Fruit fly (Drosophila melanogaster) whole organism, embryonic: Measurements from ENCODE around the gene Nelf-E.

Source experiments
- Bteb2 ChIP-seq: fragments of 200-800 bp; sonication (Bioruptor generic); optimal IDR thresholded peaks from 2 replicates; lab custom pipeline; 2016; ENCODE audit warnings: missing biosample characterization, missing genetic modification characterization
- CG10431 ChIP-seq: fragments of 200-800 bp; sonication (Bioruptor generic); optimal IDR thresholded peaks from 3 replicates; lab custom pipeline; 2018; ENCODE audit warnings: missing biosample characterization, mild to moderate bottlenecking, missing genetic modification characterization
- CG10979 ChIP-seq: fragments of 200-800 bp; sonication (Bioruptor generic); optimal IDR thresholded peaks from 2 replicates; lab custom pipeline; 2018; ENCODE audit warnings: missing biosample characterization, mild to moderate bottlenecking, missing genetic modification characterization, moderate library complexity
- CG11093 ChIP-seq: fragments of 200-800 bp; sonication (Bioruptor generic); IDR thresholded peaks from 3 replicates; pipeline ENCODE4 v1.3.6; 2022; ENCODE audit warnings: missing biosample characterization, missing genetic modification characterization
- CG11247 ChIP-seq: fragments of 200-800 bp; sonication (Bioruptor generic); IDR thresholded peaks from 2 replicates; pipeline ENCODE4 v1.3.6; 2022; ENCODE audit warnings: missing biosample characterization, missing genetic modification characterization
- CG13287 ChIP-seq: fragments of 200-800 bp; sonication (Bioruptor generic); IDR thresholded peaks from 2 replicates; pipeline ENCODE4 v1.3.6; 2022; ENCODE audit warnings: missing biosample characterization, missing genetic modification characterization; ENCODE audit not compliant: partially characterized antibody
- CG13296 ChIP-seq: fragments of 200-800 bp; sonication (Bioruptor generic); optimal IDR thresholded peaks from 3 replicates; lab custom pipeline; 2018; ENCODE audit warnings: missing biosample characterization, mild to moderate bottlenecking, missing genetic modification characterization
- CG13424 ChIP-seq: fragments of 200-800 bp; sonication (Bioruptor generic); optimal IDR thresholded peaks from 2 replicates; lab custom pipeline; 2019; ENCODE audit warnings: missing biosample characterization, mild to moderate bottlenecking, missing genetic modification characterization, moderate library complexity
- CG15073 ChIP-seq: fragments of 200-800 bp; sonication (Bioruptor generic); optimal IDR thresholded peaks from 2 replicates; lab custom pipeline; 2016; ENCODE audit warnings: missing biosample characterization, missing genetic modification characterization
- CG15601 ChIP-seq: fragments of 200-800 bp; sonication (Bioruptor generic); optimal IDR thresholded peaks from 3 replicates; lab custom pipeline; 2019; ENCODE audit warnings: missing biosample characterization, mild to moderate bottlenecking, missing genetic modification characterization, moderate library complexity
- CG1832 ChIP-seq: fragments of 200-800 bp; sonication (Bioruptor generic); optimal IDR thresholded peaks from 2 replicates; lab custom pipeline; 2017; ENCODE audit warnings: missing biosample characterization, mild to moderate bottlenecking, missing genetic modification characterization, inconsistent platforms
- CG18599 ChIP-seq: fragments of 200-800 bp; sonication (Bioruptor generic); optimal IDR thresholded peaks from 3 replicates; lab custom pipeline; 2017; ENCODE audit warnings: missing biosample characterization, missing genetic modification characterization, mild to moderate bottlenecking, moderate library complexity, missing genetic modification reagents
- CG3065 ChIP-seq: fragments of 200-800 bp; sonication (Bioruptor generic); optimal IDR thresholded peaks from 2 replicates; lab custom pipeline; 2016; ENCODE audit warnings: missing biosample characterization, missing genetic modification characterization
- CG3281 ChIP-seq: fragments of 200-800 bp; sonication (Bioruptor generic); optimal IDR thresholded peaks from 3 replicates; lab custom pipeline; 2017; ENCODE audit warnings: missing biosample characterization, mild to moderate bottlenecking, missing genetic modification characterization
- CG34224 ChIP-seq: fragments of 200-800 bp; sonication (Bioruptor generic); IDR thresholded peaks from 3 replicates; pipeline ENCODE4 v1.3.6; 2022; ENCODE audit warnings: missing biosample characterization, missing genetic modification characterization; ENCODE audit not compliant: partially characterized antibody
- CG5953 ChIP-seq: fragments of 200-800 bp; sonication (Bioruptor generic); IDR thresholded peaks from 2 replicates; pipeline ENCODE4 v1.3.6; 2022; ENCODE audit warnings: missing biosample characterization, missing genetic modification characterization
- CG6175 ChIP-seq: fragments of 200-800 bp; sonication (Bioruptor generic); IDR thresholded peaks from 3 replicates; pipeline ENCODE4 v1.3.6; 2022; ENCODE audit warnings: missing biosample characterization, missing genetic modification characterization
- CG6765 ChIP-seq: fragments of 200-800 bp; sonication (Bioruptor generic); optimal IDR thresholded peaks from 3 replicates; lab custom pipeline; 2017; ENCODE audit warnings: missing biosample characterization, mild to moderate bottlenecking, missing genetic modification characterization
- CG7372 ChIP-seq: fragments of 200-800 bp; sonication (Bioruptor generic); IDR thresholded peaks from 2 replicates; pipeline ENCODE4 v1.3.6; 2022; ENCODE audit warnings: missing biosample characterization, missing genetic modification characterization
- CG9437 ChIP-seq: fragments of 200-800 bp; sonication (Bioruptor generic); optimal IDR thresholded peaks from 2 replicates; lab custom pipeline; 2018; ENCODE audit warnings: missing biosample characterization, mild to moderate bottlenecking, missing genetic modification characterization
- Chrac-16 ChIP-seq: fragments of 200-800 bp; sonication (Bioruptor generic); optimal IDR thresholded peaks from 3 replicates; lab custom pipeline; 2016; ENCODE audit warnings: missing biosample characterization, missing genetic modification characterization
- D19B ChIP-seq: fragments of 200-800 bp; sonication (Bioruptor generic); optimal IDR thresholded peaks from 2 replicates; lab custom pipeline; 2017; ENCODE audit warnings: missing biosample characterization, mild to moderate bottlenecking, missing genetic modification characterization
- Dbx ChIP-seq: fragments of 200-800 bp; sonication (Bioruptor generic); IDR thresholded peaks from 3 replicates; pipeline ENCODE4 v1.3.6; 2022; ENCODE audit warnings: missing biosample characterization, missing genetic modification characterization
- Deaf1 ChIP-seq: fragments of 200-800 bp; optimal IDR thresholded peaks from 3 replicates; lab custom pipeline; 2019; ENCODE audit warnings: missing biosample characterization, mild to moderate bottlenecking, missing genetic modification characterization, moderate library complexity
- H15 ChIP-seq: fragments of 200-800 bp; sonication (Bioruptor generic); IDR thresholded peaks from 3 replicates; pipeline ENCODE4 v1.3.6; 2022; ENCODE audit warnings: missing biosample characterization, missing genetic modification characterization
- Hmx ChIP-seq: fragments of 200-800 bp; sonication (Bioruptor generic); optimal IDR thresholded peaks from 2 replicates; lab custom pipeline; 2016; ENCODE audit warnings: missing biosample characterization, missing genetic modification characterization
- NFAT ChIP-seq: fragments of 200-800 bp; sonication (Bioruptor generic); IDR thresholded peaks from 2 replicates; pipeline ENCODE4 v1.3.6; 2022; ENCODE audit warnings: missing biosample characterization, missing genetic modification characterization
- Nf-YA ChIP-seq: fragments of 200-800 bp; sonication (Bioruptor generic); IDR thresholded peaks from 2 replicates; pipeline ENCODE4 v1.3.6; 2022; ENCODE audit warnings: missing biosample characterization, missing genetic modification characterization
- Oli ChIP-seq: fragments of 200-800 bp; sonication (Bioruptor generic); optimal IDR thresholded peaks from 2 replicates; lab custom pipeline; 2018; ENCODE audit warnings: missing biosample characterization, mild to moderate bottlenecking, missing genetic modification characterization, moderate library complexity
- Poxn ChIP-seq: fragments of 200-800 bp; sonication (Bioruptor generic); IDR thresholded peaks from 2 replicates; pipeline ENCODE4 v1.3.6; 2022; ENCODE audit warnings: missing biosample characterization, missing genetic modification characterization
- Sox100B ChIP-seq: fragments of 200-800 bp; sonication (Bioruptor generic); optimal IDR thresholded peaks from 3 replicates; lab custom pipeline; 2018; ENCODE audit warnings: missing biosample characterization, mild to moderate bottlenecking, missing genetic modification characterization
- Sry-β ChIP-seq: fragments of 200-800 bp; sonication (Bioruptor generic); optimal IDR thresholded peaks from 2 replicates; lab custom pipeline; 2018; ENCODE audit warnings: missing biosample characterization, mild to moderate bottlenecking, missing genetic modification characterization, moderate library complexity
- Usf ChIP-seq: fragments of 200-800 bp; sonication (Bioruptor generic); optimal IDR thresholded peaks from 2 replicates; lab custom pipeline; 2017; ENCODE audit warnings: missing genotype, missing biosample characterization, missing genetic modification characterization
- az2 ChIP-seq: fragments of 200-800 bp; sonication (Bioruptor generic); optimal IDR thresholded peaks from 3 replicates; lab custom pipeline; 2016; ENCODE audit warnings: missing biosample characterization, missing genetic modification characterization
- da ChIP-seq: fragments of 200-800 bp; sonication (Bioruptor generic); optimal IDR thresholded peaks from 2 replicates; lab custom pipeline; 2016; ENCODE audit warnings: missing biosample characterization, missing genetic modification characterization
- emc ChIP-seq: fragments of 200-800 bp; sonication (Bioruptor generic); optimal IDR thresholded peaks from 2 replicates; lab custom pipeline; 2016; ENCODE audit warnings: missing biosample characterization, missing genetic modification characterization
- ewg ChIP-seq: fragments of 200-800 bp; sonication (Bioruptor generic); optimal IDR thresholded peaks from 3 replicates; lab custom pipeline; 2017; ENCODE audit warnings: mild to moderate bottlenecking, missing biosample characterization, missing genetic modification reagents, missing genetic modification characterization
- eyg ChIP-seq: fragments of 200-800 bp; sonication (Bioruptor generic); optimal IDR thresholded peaks from 3 replicates; lab custom pipeline; 2016; ENCODE audit warnings: missing biosample characterization, missing genetic modification characterization
- inv ChIP-seq: fragments of 200-800 bp; sonication (Bioruptor generic); IDR thresholded peaks from 2 replicates; pipeline ENCODE4 v1.3.6; 2022; ENCODE audit warnings: missing biosample characterization, missing genetic modification characterization; ENCODE audit not compliant: partially characterized antibody
- kah ChIP-seq: fragments of 200-800 bp; sonication (Bioruptor generic); optimal IDR thresholded peaks from 2 replicates; lab custom pipeline; 2018; ENCODE audit warnings: missing biosample characterization, mild to moderate bottlenecking, missing genetic modification characterization
- lmd ChIP-seq: fragments of 200-800 bp; sonication (Bioruptor generic); IDR thresholded peaks from 2 replicates; pipeline ENCODE4 v1.3.6; 2022; ENCODE audit warnings: missing biosample characterization, missing genetic modification characterization
- lov ChIP-seq, 2 experiments: fragments of 200-800 bp in 1 of 2; fragments of >200 bp in 1 of 2; sonication (Bioruptor generic) in 1 of 2; IDR thresholded peaks in 1 of 2; optimal IDR thresholded peaks in 1 of 2; 2 replicates in 1 of 2; 3 replicates in 1 of 2; pipeline versions ENCODE4 v1.3.6 to Lab custom; 2017 to 2022; ENCODE audit warnings: missing biosample characterization in 1 of 2, missing genetic modification characterization in 1 of 2
- nau ChIP-seq: fragments of 200-800 bp; sonication (Bioruptor generic); optimal IDR thresholded peaks from 3 replicates; lab custom pipeline; 2017; ENCODE audit warnings: missing biosample characterization, mild to moderate bottlenecking, missing genetic modification characterization, missing genetic modification reagents
- org-1 ChIP-seq: fragments of 200-800 bp; sonication (Bioruptor generic); optimal IDR thresholded peaks from 2 replicates; lab custom pipeline; 2017; ENCODE audit warnings: missing biosample characterization, missing genetic modification characterization
- phol ChIP-seq: fragments of 200-800 bp; sonication (Bioruptor generic); optimal IDR thresholded peaks from 3 replicates; lab custom pipeline; 2018; ENCODE audit warnings: missing biosample characterization, mild to moderate bottlenecking, missing genetic modification characterization, moderate library complexity
- sens ChIP-seq: fragments of 200-800 bp; sonication (Bioruptor generic); peaks from one replicate; lab custom pipeline; 2016; ENCODE audit warnings: missing biosample characterization, missing genetic modification characterization
- sisA ChIP-seq: fragments of 200-800 bp; sonication (Bioruptor generic); IDR thresholded peaks from 2 replicates; pipeline ENCODE4 v1.3.6; 2022; ENCODE audit warnings: missing biosample characterization, missing genetic modification characterization
- toy ChIP-seq: fragments of 200-800 bp; sonication (Bioruptor generic); IDR thresholded peaks from 2 replicates; pipeline ENCODE4 v1.3.6; 2022; ENCODE audit warnings: missing biosample characterization, missing genetic modification characterization
- yki ChIP-seq: fragments of >200 bp; optimal IDR thresholded peaks from 3 replicates; lab custom pipeline; 2018

Nelf-E gene

dm6 chr3L:8603880-8604692, 3.4 kb upstream of the Nelf-E start, which contains the start of the genes CG5989 and CG6282 (continued):
- TF ChIP-seq CG3281 (GFP tag; lab: Kevin White, UChicago) (no peak), CG11247 (GFP tag; lab: Robert Waterston, UW) (no peak), sisA (GFP tag; lab: Robert Waterston, UW) (peak; percentile 52), toy (no peak), CG5953 (GFP tag; lab: Robert Waterston, UW) (peak; percentile 34; the same call in 1 of the 2 replicates), CG15073 (GFP tag; lab: Kevin White, UChicago) (no peak), CG9437 (GFP tag; lab: Kevin White, UChicago) (peak; percentile 11), eyg (GFP tag; lab: Kevin White, UChicago) (no peak), CG1832 (no peak), CG11093 (no peak), CG13296 (GFP tag; lab: Kevin White, UChicago) (no peak), Hmx (GFP tag; lab: Kevin White, UChicago) (no peak), Sry-β (no peak), D19B (GFP tag; lab: Kevin White, UChicago) (no peak), CG13424 (peak; percentile 39), kah (GFP tag; lab: Kevin White, UChicago) (no peak), phol (tag; lab: Kevin White, UChicago) (peak; percentile 30), Sox100B (GFP tag; lab: Kevin White, UChicago) (no peak), CG6175 (GFP tag; lab: Robert Waterston, UW) (no peak), lov (optimal IDR thresholded peaks at IDR 0.05; lab: Kevin White, UChicago) (no peak), lov (GFP tag; IDR thresholded peaks at IDR 0.05; lab: Robert Waterston, UW) (peak; percentile 68), nau (no peak), NFAT (GFP tag; lab: Robert Waterston, UW) (peak; percentile 30; the same call in 1 of the 2 replicates), CG3065 (GFP tag; lab: Kevin White, UChicago) (no peak), Oli (tag; lab: Kevin White, UChicago) (peak; percentile 20), Dbx (no peak), az2 (peak; percentile 28), inv (GFP tag; lab: Robert Waterston, UW) (peak; percentile 35; the same call in 1 of the 2 replicates), CG7372 (GFP tag; lab: Robert Waterston, UW) (no peak), CG10431 (GFP tag; lab: Kevin White, UChicago) (no peak), CG6765 (GFP tag; lab: Kevin White, UChicago) (no peak), CG13287 (GFP tag; lab: Robert Waterston, UW) (peak; percentile 76), da (no peak), yki (no peak), Deaf1 (peak; percentile 14), org-1 (GFP tag; lab: Kevin White, UChicago) (peak; percentile 13), emc (no peak), CG15601 (tag; lab: Kevin White, UChicago) (peak; percentile 36), lmd (no peak), Usf (no peak), Nf-YA (GFP tag; lab: Robert Waterston, UW) (no peak), CG18599 (GFP tag; lab: Kevin White, UChicago) (peak; percentile 25), Chrac-16 (GFP tag; lab: Kevin White, UChicago) (no peak), sens (GFP tag; lab: Kevin White, UChicago) (peak; percentile 90), Poxn (GFP tag; lab: Robert Waterston, UW) (0 out of 2 replicates have a peak, but pooled peaks have one; percentile 31), H15 (GFP tag; lab: Robert Waterston, UW) (no peak), CG34224 (GFP tag; lab: Robert Waterston, UW) (peak; percentile 52; the same call in 2 of the 3 replicates), ewg (GFP tag; lab: Kevin White, UChicago) (peak; percentile 36), Bteb2 (GFP tag; lab: Kevin White, UChicago) (no peak), CG10979 (tag; lab: Kevin White, UChicago) (peak; percentile 45)
